Worm (Caenorhabditis elegans) whole organism, late embryonic: ENCODE data around the gene nstp-3.

Source experiments
- F13H6.1 ChIP-seq: sonication (generic microtip); optimal IDR thresholded peaks from 2 replicates; lab custom pipeline; 2016; ENCODE audit warnings: missing genetic modification characterization, missing compliant biosample characterization
- ahr-1 ChIP-seq: sonication (generic microtip); optimal IDR thresholded peaks from 2 replicates; lab custom pipeline; 2016; ENCODE audit warnings: missing genetic modification characterization, missing compliant biosample characterization
- ama-1 ChIP-seq: fragments of 150-350 bp; optimal IDR thresholded peaks from 2 replicates; lab custom pipeline; 2014
- ceh-14 ChIP-seq: sonication (generic microtip); optimal IDR thresholded peaks from 2 replicates; lab custom pipeline; 2016; ENCODE audit warnings: missing genotype, missing genetic modification characterization, missing compliant biosample characterization
- ceh-18 ChIP-seq: sonication (generic microtip); optimal IDR thresholded peaks from 2 replicates; lab custom pipeline; 2016; ENCODE audit warnings: missing genetic modification characterization, missing compliant biosample characterization
- ceh-2 ChIP-seq: sonication (generic microtip); optimal IDR thresholded peaks from 2 replicates; lab custom pipeline; 2016; ENCODE audit warnings: missing genotype, missing genetic modification characterization, missing compliant biosample characterization
- ceh-45 ChIP-seq: fragments of 200-800 bp; sonication (Bioruptor generic); IDR thresholded peaks from 2 replicates; pipeline ENCODE4 v1.3.6; 2022; ENCODE audit warnings: missing genetic modification reagents, missing genetic modification characterization, missing compliant biosample characterization
- ceh-6 ChIP-seq: fragments of 200-800 bp; sonication (Bioruptor generic); optimal IDR thresholded peaks from 2 replicates; lab custom pipeline; 2018; ENCODE audit warnings: mild to moderate bottlenecking, missing genetic modification characterization, missing compliant biosample characterization
- che-1 ChIP-seq: sonication (generic microtip); optimal IDR thresholded peaks from 2 replicates; lab custom pipeline; 2016; ENCODE audit warnings: mild to moderate bottlenecking, missing genetic modification characterization, missing compliant biosample characterization
- dve-1 ChIP-seq: sonication (generic microtip); optimal IDR thresholded peaks from 2 replicates; lab custom pipeline; 2017; ENCODE audit warnings: antibody characterized with exemption, mild to moderate bottlenecking, missing genetic modification characterization, missing compliant biosample characterization
- elt-2 ChIP-seq: sonication (generic microtip); optimal IDR thresholded peaks from 2 replicates; lab custom pipeline; 2016; ENCODE audit warnings: missing genetic modification reagents, missing genetic modification characterization, missing compliant biosample characterization
- eyg-1 ChIP-seq: sonication (generic microtip); optimal IDR thresholded peaks from 2 replicates; lab custom pipeline; 2016; ENCODE audit warnings: missing genotype, missing genetic modification characterization, missing compliant biosample characterization
- fax-1 ChIP-seq: sonication (generic microtip); optimal IDR thresholded peaks from 2 replicates; lab custom pipeline; 2016; ENCODE audit warnings: missing genotype, missing genetic modification characterization, missing compliant biosample characterization
- fkh-10 ChIP-seq: fragments of 150-350 bp; optimal IDR thresholded peaks from 2 replicates; lab custom pipeline; 2014; ENCODE audit warnings: missing biosample characterization, missing genetic modification reagents, missing genetic modification characterization
- hlh-15 ChIP-seq: sonication (generic microtip); optimal IDR thresholded peaks from 2 replicates; lab custom pipeline; 2016; ENCODE audit warnings: missing genetic modification characterization, missing compliant biosample characterization
- hlh-30 ChIP-seq: sonication (generic microtip); optimal IDR thresholded peaks from 2 replicates; lab custom pipeline; 2017; ENCODE audit warnings: antibody characterized with exemption, missing genetic modification characterization, missing compliant biosample characterization; ENCODE audit not compliant: insufficient read depth
- lim-6 ChIP-seq: sonication (generic microtip); optimal IDR thresholded peaks from 2 replicates; lab custom pipeline; 2016; ENCODE audit warnings: missing genetic modification characterization, missing compliant biosample characterization
- lin-11 ChIP-seq: fragments of 200-800 bp; sonication (Bioruptor generic); optimal IDR thresholded peaks from 2 replicates; lab custom pipeline; 2018; ENCODE audit warnings: mild to moderate bottlenecking, missing genetic modification characterization, missing compliant biosample characterization
- madf-2 ChIP-seq: sonication (generic microtip); optimal IDR thresholded peaks from 2 replicates; lab custom pipeline; 2017; ENCODE audit warnings: missing genetic modification characterization, missing compliant biosample characterization
- mec-3 ChIP-seq: sonication (generic microtip); optimal IDR thresholded peaks from 2 replicates; lab custom pipeline; 2016; ENCODE audit warnings: borderline replicate concordance, missing genetic modification characterization, missing compliant biosample characterization
- nhr-11 ChIP-seq: fragments of 150-350 bp; optimal IDR thresholded peaks from 2 replicates; lab custom pipeline; 2014; ENCODE audit warnings: missing biosample characterization, missing genetic modification characterization
- pag-3 ChIP-seq: sonication (generic microtip); optimal IDR thresholded peaks from 2 replicates; lab custom pipeline; 2016; ENCODE audit warnings: missing compliant biosample characterization, missing genetic modification characterization, borderline replicate concordance
- pat-9 ChIP-seq: fragments of 200-800 bp; sonication (Bioruptor generic); optimal IDR thresholded peaks from 2 replicates; lab custom pipeline; 2018; ENCODE audit warnings: mild to moderate bottlenecking, missing genetic modification characterization, moderate library complexity, missing compliant biosample characterization
- pqm-1 ChIP-seq: sonication (generic microtip); optimal IDR thresholded peaks from 2 replicates; lab custom pipeline; 2016; ENCODE audit warnings: missing genetic modification characterization, missing compliant biosample characterization
- ref-2 ChIP-seq: sonication (generic microtip); optimal IDR thresholded peaks from 2 replicates; lab custom pipeline; 2016; ENCODE audit warnings: missing genetic modification characterization, missing compliant biosample characterization
- sox-2 ChIP-seq: fragments of 200-800 bp; sonication (Bioruptor generic); IDR thresholded peaks from 2 replicates; pipeline ENCODE4 v1.3.6; 2022; ENCODE audit warnings: missing genetic modification reagents, missing genetic modification characterization, missing compliant biosample characterization
- tbx-2 ChIP-seq: sonication (generic microtip); optimal IDR thresholded peaks from 2 replicates; lab custom pipeline; 2016; ENCODE audit warnings: missing genetic modification characterization, missing compliant biosample characterization
- tbx-7 ChIP-seq: sonication (generic microtip); optimal IDR thresholded peaks from 2 replicates; lab custom pipeline; 2016; ENCODE audit warnings: missing genotype, missing genetic modification characterization, missing compliant biosample characterization
- ttx-3 ChIP-seq: sonication (generic microtip); optimal IDR thresholded peaks from 2 replicates; lab custom pipeline; 2016; ENCODE audit warnings: missing genetic modification reagents, missing genetic modification characterization, missing compliant biosample characterization
- unc-42 ChIP-seq: sonication (generic microtip); optimal IDR thresholded peaks from 2 replicates; lab custom pipeline; 2016; ENCODE audit warnings: missing genotype, missing genetic modification characterization, missing compliant biosample characterization
- unc-86 ChIP-seq: sonication (generic microtip); optimal IDR thresholded peaks from 2 replicates; lab custom pipeline; 2016; ENCODE audit warnings: missing genetic modification characterization, missing compliant biosample characterization
- zip-5 ChIP-seq: sonication (generic microtip); optimal IDR thresholded peaks from 2 replicates; lab custom pipeline; 2016; ENCODE audit warnings: missing genetic modification characterization, missing compliant biosample characterization
- ztf-16 ChIP-seq: sonication (generic microtip); optimal IDR thresholded peaks from 2 replicates; lab custom pipeline; 2017; ENCODE audit warnings: missing genetic modification characterization, missing compliant biosample characterization

Gene nstp-3

ce11 chrV:5826592-5826991, 28.6 kb upstream of the nstp-3 start, which contains the start of gene let-418:
let-418 (plus strand) TSS chrV:5826833.
- no peak for TF ChIP-seq lin-11 (tag; lab: Kevin White, UChicago)
- TF ChIP-seq unc-42 (tag; lab: Kevin White, UChicago): no peak
- no peak for TF ChIP-seq ceh-45
- TF ChIP-seq ttx-3 (tag; lab: Kevin White, UChicago): no peak
- TF ChIP-seq mec-3: no peak
- TF ChIP-seq pqm-1 (tag; lab: Kevin White, UChicago): no peak
- no peak for TF ChIP-seq madf-2
- TF ChIP-seq ceh-18 (tag; lab: Kevin White, UChicago): no peak
- TF ChIP-seq F13H6.1: no peak
- no peak for TF ChIP-seq ceh-2 (tag; lab: Kevin White, UChicago)
- TF ChIP-seq hlh-15 (tag; lab: Kevin White, UChicago): no peak
- TF ChIP-seq unc-86 (tag; lab: Kevin White, UChicago): no peak
- TF ChIP-seq ceh-6 (GFP tag; lab: Kevin White, UChicago): no peak
- TF ChIP-seq, all 69 proteins: peak for 0

ce11 chrV:5825478-5825877, 27.4 kb upstream of the nstp-3 start:
- no peak for TF ChIP-seq eyg-1 (tag; lab: Kevin White, UChicago)

- TF ChIP-seq ztf-16 (tag; lab: Kevin White, UChicago) (no peak), ama-1 (lab: Kevin White, UChicago) (no peak), ceh-6 (GFP tag; lab: Kevin White, UChicago) (no peak)
Measured at ce11 chrV:5822968-5823367, 24.9 kb upstream of the nstp-3 start.

- TF ChIP-seq elt-2 (tag; lab: Kevin White, UChicago) (peak; percentile 26), ref-2 (tag; lab: Kevin White, UChicago) (no peak)
Measured at ce11 chrV:5821451-5822143, 23.6 kb upstream of the nstp-3 start.

ce11 chrV:5820401-5820800, 22.4 kb upstream of the nstp-3 start:
- TF ChIP-seq che-1 (tag; lab: Kevin White, UChicago) (no peak), ahr-1 (tag; lab: Kevin White, UChicago) (no peak), ztf-16 (tag; lab: Kevin White, UChicago) (no peak), tbx-2 (no peak), pat-9 (tag; lab: Kevin White, UChicago) (no peak), nhr-11 (tag; lab: Kevin White, UChicago) (no peak), pag-3 (tag; lab: Kevin White, UChicago) (no peak), zip-5 (tag; lab: Kevin White, UChicago) (no peak), tbx-7 (tag; lab: Kevin White, UChicago) (no peak), sox-2 (GFP tag; lab: Robert Waterston, UW) (no peak), unc-86 (tag; lab: Kevin White, UChicago) (no peak), elt-2 (tag; lab: Kevin White, UChicago) (no peak), ceh-45 (no peak)
- TF ChIP-seq, all 69 proteins: peak for 0

ce11 chrV:5819903-5820302, 21.9 kb upstream of the nstp-3 start:
- TF ChIP-seq ceh-14 (tag; lab: Kevin White, UChicago): no peak
- no peak for TF ChIP-seq lin-11 (tag; lab: Kevin White, UChicago)
- TF ChIP-seq fax-1 (tag; lab: Kevin White, UChicago): no peak
- TF ChIP-seq che-1 (tag; lab: Kevin White, UChicago): no peak
- TF ChIP-seq lim-6 (tag; lab: Kevin White, UChicago): no peak
- no peak for TF ChIP-seq hlh-30 (tag; lab: Kevin White, UChicago)
- TF ChIP-seq fkh-10 (GFP tag; lab: Kevin White, UChicago): no peak
- no peak for TF ChIP-seq dve-1 (tag; lab: Kevin White, UChicago)
- TF ChIP-seq ceh-45: no peak
- no peak for TF ChIP-seq ahr-1 (tag; lab: Kevin White, UChicago)
- TF ChIP-seq madf-2: no peak
